Fruit fly (Drosophila melanogaster): ENCODE results near the gene CG12531.

- TF ChIP-seq CTCF (optimal IDR thresholded peaks at IDR 0.05), result peak; percentile 62 to 76
- no peak for TF ChIP-seq CG8478 (optimal IDR thresholded peaks at IDR 0.05)
Measured at dm6 chrX:19717988-19718973, at the start of gene CG12531.

Measured in S2 (cell line).